Worm (Caenorhabditis elegans) whole organism, midembryonic: ENCODE results near the gene F09E10.7.

Experiments used
- T22C8.4 ChIP-seq: fragments of 200-800 bp; sonication (Bioruptor generic); IDR thresholded peaks from 2 replicates; pipeline ENCODE4 v1.3.6; 2022; ENCODE audit warnings: missing genetic modification characterization, missing compliant biosample characterization
- cog-1 ChIP-seq: sonication (generic microtip); optimal IDR thresholded peaks from 2 replicates; lab custom pipeline; 2016; ENCODE audit warnings: missing genetic modification characterization, missing compliant biosample characterization
- flt-1 ChIP-seq: fragments of 200-800 bp; sonication (Bioruptor generic); IDR thresholded peaks from 2 replicates; pipeline ENCODE4 v1.3.6; 2022; ENCODE audit warnings: missing genetic modification characterization, missing compliant biosample characterization
- ref-1 ChIP-seq: fragments of 200-800 bp; sonication (Bioruptor generic); conservative IDR thresholded peaks from 2 replicates; pipeline ENCODE4 v1.3.6; 2022; ENCODE audit warnings: missing genetic modification reagents, missing genetic modification characterization, missing compliant biosample characterization
- tab-1 ChIP-seq: fragments of 200-800 bp; sonication (Bioruptor generic); IDR thresholded peaks from 2 replicates; pipeline ENCODE4 v1.3.6; 2022; ENCODE audit warnings: missing genetic modification characterization, missing compliant biosample characterization
- ztf-23 ChIP-seq: fragments of 200-800 bp; sonication (Bioruptor generic); IDR thresholded peaks from 2 replicates; pipeline ENCODE4 v1.3.6; 2022; ENCODE audit warnings: missing genetic modification reagents, missing genetic modification characterization, missing compliant biosample characterization

ce11 chrX:1454385-1454784, 47.3 kb downstream of the F09E10.7 start:
- TF ChIP-seq cog-1 (peak; percentile 90), ztf-23 (GFP tag; lab: Robert Waterston, UW) (peak; percentile 64; the same call in 1 of the 2 replicates), tab-1 (GFP tag; lab: Robert Waterston, UW) (no peak), flt-1 (GFP tag; lab: Robert Waterston, UW) (peak; percentile 45), T22C8.4 (GFP tag; lab: Robert Waterston, UW) (0 out of 2 replicates have a peak, but pooled peaks have one; percentile 10), ref-1 (no peak)
